Fruit fly (Drosophila melanogaster): ENCODE measurements around the gene CG12236.

CG12236 gene

dm6 chrX:5923124-5923523, 15.2 kb downstream of the CG12236 start (continued):
- no peak for TF ChIP-seq CG9817 (tag; optimal IDR thresholded peaks at IDR 0.05)
- TF ChIP-seq Hr51 (GFP tag; optimal IDR thresholded peaks at IDR 0.05) = peak in 1 of 2 experiments; percentile 11
- no peak for TF ChIP-seq CG15011 (GFP tag; optimal IDR thresholded peaks at IDR 0.05)
- 0 out of 4 replicates have a peak, but pooled peaks have one; percentile 21 for TF ChIP-seq Gug (GFP tag; IDR thresholded peaks at IDR 0.05)
- no peak for TF ChIP-seq Oaz (GFP tag; IDR thresholded peaks at IDR 0.05)
- peak; percentile 2 for TF ChIP-seq CG12391 (tag; optimal IDR thresholded peaks at IDR 0.05)
- TF ChIP-seq D (optimal IDR thresholded peaks at IDR 0.05) = no peak
- TF ChIP-seq D (GFP tag; optimal IDR thresholded peaks at IDR 0.05) = no peak
- TF ChIP-seq slp2 (GFP tag; optimal IDR thresholded peaks at IDR 0.05) = no peak
- peak; percentile 9 for TF ChIP-seq grau (tag; optimal IDR thresholded peaks at IDR 0.05)
- no peak for TF ChIP-seq crc (GFP tag; optimal IDR thresholded peaks at IDR 0.05)
- TF ChIP-seq CG7271 (tag; optimal IDR thresholded peaks at IDR 0.05) = no peak
- TF ChIP-seq kay (GFP tag; optimal IDR thresholded peaks at IDR 0.05) = no peak
- no peak for TF ChIP-seq Pdp1 (GFP tag; optimal IDR thresholded peaks at IDR 0.05)
- TF ChIP-seq Mes4 (GFP tag; optimal IDR thresholded peaks at IDR 0.05) = no peak
- TF ChIP-seq Scr (GFP tag; IDR thresholded peaks at IDR 0.05; ENCODE audit: partially characterized antibody) = peak; percentile 27; the same call in 1 of the 2 replicates
- TF ChIP-seq CG30403 (GFP tag; optimal IDR thresholded peaks at IDR 0.05) = peak; percentile 34
- TF ChIP-seq CG6813 (GFP tag; optimal IDR thresholded peaks at IDR 0.05) = no peak
- no peak for TF ChIP-seq Opbp (GFP tag; IDR thresholded peaks at IDR 0.05; ENCODE audit: partially characterized antibody)
- no peak for TF ChIP-seq sna (GFP tag; IDR thresholded peaks at IDR 0.05; ENCODE audit: partially characterized antibody)
- TF ChIP-seq Fer3 (tag; optimal IDR thresholded peaks at IDR 0.05) = peak; percentile 8
- TF ChIP-seq CG6654 (GFP tag; optimal IDR thresholded peaks at IDR 0.05) = no peak
- peak; percentile 48 for TF ChIP-seq CG7839 (tag; optimal IDR thresholded peaks at IDR 0.05)
- TF ChIP-seq gcm (GFP tag; optimal IDR thresholded peaks at IDR 0.05) = no peak
- no peak for TF ChIP-seq CG6765 (GFP tag; optimal IDR thresholded peaks at IDR 0.05)
- TF ChIP-seq TFAM (GFP tag; optimal IDR thresholded peaks at IDR 0.05) = no peak
- no peak for TF ChIP-seq CG31365 (tag; optimal IDR thresholded peaks at IDR 0.05)
- TF ChIP-seq sqz (GFP tag; optimal IDR thresholded peaks at IDR 0.05) = no peak
- TF ChIP-seq CG10979 (tag; optimal IDR thresholded peaks at IDR 0.05) = peak; percentile 10
- no peak for TF ChIP-seq CG13775 (GFP tag; optimal IDR thresholded peaks at IDR 0.05)
- no peak for TF ChIP-seq CG18619 (GFP tag; optimal IDR thresholded peaks at IDR 0.05)
- no peak for TF ChIP-seq h (optimal IDR thresholded peaks at IDR 0.05)
- TF ChIP-seq CG8765 (GFP tag; IDR thresholded peaks at IDR 0.05) = no peak
- no peak for TF ChIP-seq CrebB (tag; optimal IDR thresholded peaks at IDR 0.05)
- no peak for TF ChIP-seq Chrac-16 (GFP tag; optimal IDR thresholded peaks at IDR 0.05)
- peak; percentile 12 for TF ChIP-seq Ssrp (tag; optimal IDR thresholded peaks at IDR 0.05)
- TF ChIP-seq dpn (GFP tag; optimal IDR thresholded peaks at IDR 0.05) = peak; percentile 16 to 28
- TF ChIP-seq CkIIα-i1 (GFP tag; IDR thresholded peaks at IDR 0.05) = no peak
- TF ChIP-seq gro (GFP tag; optimal IDR thresholded peaks at IDR 0.05) = no peak
- TF ChIP-seq CG9876 (GFP tag; optimal IDR thresholded peaks at IDR 0.05) = no peak
- peak; percentile 17 for TF ChIP-seq Hmr (GFP tag; optimal IDR thresholded peaks at IDR 0.05)
- no peak for TF ChIP-seq Meics (GFP tag; optimal IDR thresholded peaks at IDR 0.05)
- TF ChIP-seq cwo (GFP tag; optimal IDR thresholded peaks at IDR 0.05) = no peak
- peak in 1 of 2 experiments; percentile 29 for TF ChIP-seq bsh (GFP tag; optimal IDR thresholded peaks at IDR 0.05)
- peak; percentile 13 for TF ChIP-seq Dip3 (GFP tag; optimal IDR thresholded peaks at IDR 0.05)
- peak; percentile 9; the same call in 1 of the 2 replicates for TF ChIP-seq sob (GFP tag; IDR thresholded peaks at IDR 0.05)
- no peak for TF ChIP-seq CG10565 (GFP tag; optimal IDR thresholded peaks at IDR 0.05)
- TF ChIP-seq dysf (GFP tag; IDR thresholded peaks at IDR 0.05) = 0 out of 3 replicates have a peak, but pooled peaks have one; percentile 10
- TF ChIP-seq Med (GFP tag) = peak; percentile 83
- TF ChIP-seq Bdp1 (GFP tag; optimal IDR thresholded peaks at IDR 0.05) = no peak

Measured in whole organism, embryonic.